Worm (Caenorhabditis elegans): ENCODE results near the gene srt-47.
"Not testable (repeated sequence)": the region's sequence is repeated elsewhere in the genome, so short reads cannot be mapped to it uniquely, and the experiment has no call there.

The srt-47 gene

DNA sequence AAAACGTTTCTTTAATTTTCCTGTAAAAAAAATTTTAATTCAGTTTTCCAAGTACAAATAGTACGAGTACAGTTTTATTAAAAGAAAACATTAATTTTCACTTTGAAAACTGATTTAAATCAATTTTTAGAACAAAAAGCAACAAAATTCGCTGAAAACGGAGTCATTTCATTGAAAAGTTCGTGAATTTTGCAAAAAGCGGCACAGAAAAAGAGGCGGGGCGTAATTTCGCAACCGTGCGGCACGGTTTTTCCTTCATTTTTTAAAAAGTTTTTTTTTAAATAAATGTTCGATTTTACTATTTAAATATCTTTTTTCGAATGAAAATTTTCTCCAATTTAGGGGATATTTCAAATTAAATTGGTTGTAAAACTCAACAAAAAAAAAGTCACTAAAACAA, 42.0 kb downstream of the srt-47 start (continued):
- TF ChIP-seq bed-2 (GFP tag; IDR thresholded peaks at IDR 0.05), result no peak
- no peak for TF ChIP-seq B0261.1 (tag; optimal IDR thresholded peaks at IDR 0.05)
- TF ChIP-seq D2030.7 (GFP tag; IDR thresholded peaks at IDR 0.05), result no peak
- TF ChIP-seq tbp1 (GFP tag; optimal IDR thresholded peaks at IDR 0.05), result peak; percentile 27
- TF ChIP-seq B0019.2 (GFP tag; conservative IDR thresholded peaks at IDR 0.05), result no peak
- TF ChIP-seq akir-1 (GFP tag; optimal IDR thresholded peaks at IDR 0.05), result no peak
- no peak for TF ChIP-seq Y53F4B.3 (GFP tag; IDR thresholded peaks at IDR 0.05)
- TF ChIP-seq T07F8.4 (tag; optimal IDR thresholded peaks at IDR 0.05), result no peak
- TF ChIP-seq sptf-2 (GFP tag; optimal IDR thresholded peaks at IDR 0.05), result no peak
- no peak for TF ChIP-seq egl-44 (GFP tag; IDR thresholded peaks at IDR 0.05)
- TF ChIP-seq Y95B8A.8 (GFP tag; IDR thresholded peaks at IDR 0.05), result no peak
- TF ChIP-seq ceh-100 (GFP tag; IDR thresholded peaks at IDR 0.05), result no peak
- no peak for TF ChIP-seq tbx-9 (tag; optimal IDR thresholded peaks at IDR 0.05; ENCODE audit: borderline replicate concordance)
- no peak for TF ChIP-seq sea-2 (GFP tag; IDR thresholded peaks at IDR 0.05)
- no peak for TF ChIP-seq lin-35 (GFP tag; optimal IDR thresholded peaks at IDR 0.05)
- TF ChIP-seq hmg-20 (GFP tag; IDR thresholded peaks at IDR 0.05), result no peak
- TF ChIP-seq hrde-1 (tag; optimal IDR thresholded peaks at IDR 0.05; ENCODE audit: borderline replicate concordance), result no peak
- peak; percentile 36; the same call in 1 of the 2 replicates for TF ChIP-seq madf-6 (GFP tag; IDR thresholded peaks at IDR 0.05)
- no peak for TF ChIP-seq F23B12.7 (tag; optimal IDR thresholded peaks at IDR 0.05; ENCODE audit: insufficient read depth)
- no peak for TF ChIP-seq efl-1 (GFP tag; optimal IDR thresholded peaks at IDR 0.05)
- no peak for TF ChIP-seq zfh-2 (GFP tag; conservative IDR thresholded peaks at IDR 0.05)
- TF ChIP-seq lsy-27 (tag; optimal IDR thresholded peaks at IDR 0.05; ENCODE audit: borderline replicate concordance, insufficient read depth), result no peak
- TF ChIP-seq Y56A3A.18 (GFP tag; IDR thresholded peaks at IDR 0.05), result no peak
- TF ChIP-seq rpc-1 (optimal IDR thresholded peaks at IDR 0.05), result no peak
- no peak for TF ChIP-seq rpc-1 (tag; optimal IDR thresholded peaks at IDR 0.05)
- TF ChIP-seq madf-3 (GFP tag; IDR thresholded peaks at IDR 0.05), result no peak
- no peak for TF ChIP-seq snpc-3.4 (tag; optimal IDR thresholded peaks at IDR 0.05)
- TF ChIP-seq F57A8.1 (GFP tag; optimal IDR thresholded peaks at IDR 0.05), result no peak

DNA sequence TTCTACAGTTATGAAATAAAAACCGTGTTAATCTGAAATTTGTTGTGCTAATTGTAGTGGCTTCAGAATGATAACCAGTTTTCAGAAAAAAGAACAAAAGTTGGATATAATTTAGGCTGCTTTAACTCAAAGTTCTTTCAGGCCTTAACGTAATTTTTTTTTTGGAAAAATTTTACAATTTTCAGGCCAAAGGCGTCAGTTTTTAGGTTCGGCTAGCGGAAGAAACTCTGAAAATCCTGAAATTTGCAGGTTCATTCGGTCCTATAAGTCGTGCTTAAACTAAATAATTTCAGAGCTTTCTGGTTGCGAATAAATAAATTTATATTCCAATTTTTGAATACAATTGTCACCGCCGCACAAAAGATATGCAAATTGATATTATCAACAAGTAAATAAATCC, 45.0 kb downstream of the srt-47 start:
- TF ChIP-seq nhr-90 (tag; optimal IDR thresholded peaks at IDR 0.05), result no peak
- TF ChIP-seq snpc-4 (GFP tag; optimal IDR thresholded peaks at IDR 0.05), result no peak
- peak in 1 of 4 experiments; percentile 71 for TF ChIP-seq snpc-4 (tag; optimal IDR thresholded peaks at IDR 0.05)
- no peak for TF ChIP-seq nfya-1 (tag; optimal IDR thresholded peaks at IDR 0.05; ENCODE audit: borderline replicate concordance, insufficient read depth)
- no peak for TF ChIP-seq efl-1 (GFP tag; optimal IDR thresholded peaks at IDR 0.05)
- no peak for TF ChIP-seq egl-44 (GFP tag; IDR thresholded peaks at IDR 0.05)
- no peak for TF ChIP-seq hrde-1 (tag; optimal IDR thresholded peaks at IDR 0.05; ENCODE audit: borderline replicate concordance)
- TF ChIP-seq attf-6 (GFP tag; IDR thresholded peaks at IDR 0.05), result peak; percentile 67; the same call in 1 of the 2 replicates
- TF ChIP-seq ztf-28 (GFP tag; IDR thresholded peaks at IDR 0.05), result no peak
- no peak for TF ChIP-seq F37B4.10 (GFP tag; IDR thresholded peaks at IDR 0.05)
- no peak for TF ChIP-seq hmg-1.2 (GFP tag; IDR thresholded peaks at IDR 0.05)
- no peak for TF ChIP-seq ceh-100 (GFP tag; IDR thresholded peaks at IDR 0.05)
- no peak for TF ChIP-seq T26A5.8 (tag; optimal IDR thresholded peaks at IDR 0.05)

DNA sequence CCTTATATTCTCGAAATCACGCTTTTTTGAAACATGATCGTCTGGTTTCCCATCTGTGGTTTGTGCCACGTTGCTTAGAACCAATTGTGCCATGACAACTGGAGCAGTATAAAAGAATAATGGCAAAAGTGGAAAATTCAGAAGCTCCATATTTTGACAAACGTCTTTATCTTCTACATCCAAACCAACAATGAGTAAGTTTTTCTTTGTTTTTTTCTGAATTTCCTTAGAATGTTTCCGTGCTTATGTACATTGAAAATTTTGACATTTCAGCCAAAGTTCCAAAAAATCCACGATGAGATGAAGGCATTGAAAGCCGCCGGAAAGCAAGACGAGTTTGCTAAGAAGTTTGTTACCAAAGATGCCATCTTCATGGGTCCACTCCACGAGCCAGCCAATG, 46.7 kb downstream of the srt-47 start, which contains the start of gene Y41E3.6:
Y41E3.6 (plus strand) TSS at position 301 of the 400 bp plus-strand sequence.
- TF ChIP-seq nhr-179, T07F8.4, rec-8 (tag; optimal IDR thresholded peaks at IDR 0.05): not testable (repeated sequence)
